Fruit fly (Drosophila melanogaster) whole organism, embryonic: ENCODE measurements around the gene CG7328.

ENCODE experiments used
- Abd-B ChIP-seq: fragments of 200-800 bp; sonication (Bioruptor generic); optimal IDR thresholded peaks from 2 replicates; lab custom pipeline; 2018; ENCODE audit warnings: missing biosample characterization, mild to moderate bottlenecking, missing genetic modification characterization, moderate library complexity
- CG10209 ChIP-seq: fragments of 200-800 bp; sonication (Bioruptor generic); optimal IDR thresholded peaks from 3 replicates; lab custom pipeline; 2017; ENCODE audit warnings: missing biosample characterization, mild to moderate bottlenecking, missing genetic modification characterization, missing genetic modification reagents
- CG1024 ChIP-seq: fragments of 200-800 bp; sonication (Bioruptor generic); IDR thresholded peaks from 2 replicates; pipeline ENCODE4 v1.3.6; 2022; ENCODE audit warnings: missing biosample characterization, missing genetic modification characterization
- CG10654 ChIP-seq: fragments of 200-800 bp; sonication (Bioruptor generic); optimal IDR thresholded peaks from 2 replicates; lab custom pipeline; 2016; ENCODE audit warnings: missing biosample characterization, missing genetic modification characterization
- CG12659 ChIP-seq: fragments of 200-800 bp; sonication (Bioruptor generic); optimal IDR thresholded peaks from 3 replicates; lab custom pipeline; 2017; ENCODE audit warnings: mild to moderate bottlenecking, missing biosample characterization, missing genetic modification reagents, missing genetic modification characterization
- CG13287 ChIP-seq: fragments of 200-800 bp; sonication (Bioruptor generic); IDR thresholded peaks from 2 replicates; pipeline ENCODE4 v1.3.6; 2022; ENCODE audit warnings: missing biosample characterization, missing genetic modification characterization; ENCODE audit not compliant: partially characterized antibody
- CG13296 ChIP-seq: fragments of 200-800 bp; sonication (Bioruptor generic); optimal IDR thresholded peaks from 3 replicates; lab custom pipeline; 2018; ENCODE audit warnings: missing biosample characterization, mild to moderate bottlenecking, missing genetic modification characterization
- CG15269 ChIP-seq: fragments of 200-800 bp; sonication (Bioruptor generic); optimal IDR thresholded peaks from 2 replicates; lab custom pipeline; 2018; ENCODE audit warnings: missing biosample characterization, mild to moderate bottlenecking, missing genetic modification characterization, moderate library complexity
- CG15479 ChIP-seq: fragments of 200-800 bp; sonication (Bioruptor generic); optimal IDR thresholded peaks from 3 replicates; lab custom pipeline; 2019; ENCODE audit warnings: missing biosample characterization, mild to moderate bottlenecking, missing genetic modification characterization, moderate library complexity
- CG16779 ChIP-seq: fragments of 200-800 bp; sonication (Bioruptor generic); IDR thresholded peaks from 2 replicates; pipeline ENCODE4 v1.3.6; 2022; ENCODE audit warnings: missing biosample characterization, missing genetic modification characterization
- CG18764 ChIP-seq: fragments of 200-800 bp; sonication (Bioruptor generic); optimal IDR thresholded peaks from 3 replicates; lab custom pipeline; 2016; ENCODE audit warnings: missing biosample characterization, missing genetic modification characterization
- CG3065 ChIP-seq: fragments of 200-800 bp; sonication (Bioruptor generic); optimal IDR thresholded peaks from 2 replicates; lab custom pipeline; 2016; ENCODE audit warnings: missing biosample characterization, missing genetic modification characterization
- CG31224 ChIP-seq: fragments of 200-800 bp; sonication (Bioruptor generic); IDR thresholded peaks from 2 replicates; pipeline ENCODE4 v1.3.6; 2022; ENCODE audit warnings: missing biosample characterization, missing genetic modification characterization
- CG3847 ChIP-seq: fragments of 200-800 bp; sonication (Bioruptor generic); IDR thresholded peaks from 2 replicates; pipeline ENCODE4 v1.3.6; 2022; ENCODE audit warnings: missing biosample characterization, missing genetic modification characterization
- CG9876 ChIP-seq: fragments of 200-800 bp; sonication (Bioruptor generic); optimal IDR thresholded peaks from 2 replicates; lab custom pipeline; 2016; ENCODE audit warnings: missing biosample characterization, missing genetic modification characterization
- CrebB ChIP-seq: fragments of 200-800 bp; sonication (Bioruptor generic); optimal IDR thresholded peaks from 3 replicates; lab custom pipeline; 2018; ENCODE audit warnings: missing biosample characterization, mild to moderate bottlenecking, missing genetic modification characterization
- GATAe ChIP-seq: fragments of 200-800 bp; sonication (Bioruptor generic); conservative IDR thresholded peaks from 2 replicates; pipeline ENCODE4 v1.3.6; 2022; ENCODE audit warnings: missing biosample characterization, missing genetic modification characterization
- HmgZ ChIP-seq: fragments of 200-800 bp; sonication (Bioruptor generic); optimal IDR thresholded peaks from 2 replicates; lab custom pipeline; 2018; ENCODE audit warnings: missing biosample characterization, mild to moderate bottlenecking, missing genetic modification characterization
- MTF-1 ChIP-seq: fragments of 200-800 bp; sonication (Bioruptor generic); optimal IDR thresholded peaks from 2 replicates; lab custom pipeline; 2018; ENCODE audit warnings: missing biosample characterization, mild to moderate bottlenecking, missing genetic modification characterization, borderline replicate concordance
- Mad ChIP-seq: fragments of 200-800 bp; sonication (Bioruptor generic); optimal IDR thresholded peaks from 2 replicates; lab custom pipeline; 2016; ENCODE audit warnings: missing biosample characterization, missing genetic modification characterization
- Mrtf ChIP-seq: fragments of 200-800 bp; sonication (Bioruptor generic); IDR thresholded peaks from 3 replicates; pipeline ENCODE4 v1.3.6; 2022; ENCODE audit warnings: missing biosample characterization, missing genetic modification characterization
- Nf-YA ChIP-seq: fragments of 200-800 bp; sonication (Bioruptor generic); IDR thresholded peaks from 2 replicates; pipeline ENCODE4 v1.3.6; 2022; ENCODE audit warnings: missing biosample characterization, missing genetic modification characterization
- Nf-YC ChIP-seq: fragments of 200-800 bp; optimal IDR thresholded peaks from 3 replicates; lab custom pipeline; 2019; ENCODE audit warnings: missing biosample characterization, mild to moderate bottlenecking, missing genetic modification characterization, moderate library complexity
- NfI ChIP-seq: fragments of 200-800 bp; sonication (Bioruptor generic); optimal IDR thresholded peaks from 3 replicates; lab custom pipeline; 2018; ENCODE audit warnings: missing biosample characterization, mild to moderate bottlenecking, missing genetic modification characterization, moderate library complexity
- Scr ChIP-seq: fragments of 200-800 bp; sonication (Bioruptor generic); IDR thresholded peaks from 2 replicates; pipeline ENCODE4 v1.3.6; 2022; ENCODE audit warnings: missing biosample characterization, missing genetic modification characterization; ENCODE audit not compliant: partially characterized antibody
- Tbp ChIP-seq: fragments of >200 bp; optimal IDR thresholded peaks from 2 replicates; lab custom pipeline; 2018; ENCODE audit warnings: missing biosample characterization, missing genetic modification characterization
- Xbp1 ChIP-seq: fragments of 200-800 bp; sonication (Bioruptor generic); optimal IDR thresholded peaks from 3 replicates; lab custom pipeline; 2016; ENCODE audit warnings: missing biosample characterization, mild to moderate bottlenecking, missing genetic modification characterization
- ap ChIP-seq: fragments of 200-800 bp; sonication (Bioruptor generic); IDR thresholded peaks from 2 replicates; pipeline ENCODE4 v1.3.6; 2022; ENCODE audit warnings: missing biosample characterization, missing genetic modification characterization
- ash1 ChIP-seq: fragments of 200-800 bp; sonication (Bioruptor generic); optimal IDR thresholded peaks from 2 replicates; lab custom pipeline; 2018; ENCODE audit warnings: missing biosample characterization, mild to moderate bottlenecking, missing genetic modification characterization
- bcd ChIP-seq: fragments of 200-800 bp; sonication (Bioruptor generic); optimal IDR thresholded peaks from 2 replicates; lab custom pipeline; 2017; ENCODE audit warnings: missing biosample characterization, mild to moderate bottlenecking, missing genetic modification characterization
- cg ChIP-seq: fragments of 200-800 bp; sonication (Bioruptor generic); optimal IDR thresholded peaks from 3 replicates; lab custom pipeline; 2019; ENCODE audit warnings: missing biosample characterization, mild to moderate bottlenecking, missing genetic modification characterization, moderate library complexity
- chif ChIP-seq, 2 experiments: fragments of 200-800 bp; sonication (Bioruptor generic); optimal IDR thresholded peaks; 3 replicates each; lab custom pipeline; 2016; ENCODE audit warnings: missing biosample characterization in 2 of 2, missing genetic modification characterization in 2 of 2
- dpn ChIP-seq, 2 experiments: fragments of 200-800 bp; sonication (Bioruptor generic); optimal IDR thresholded peaks; 3 replicates each; lab custom pipeline; 2016; ENCODE audit warnings: missing biosample characterization in 2 of 2, missing genetic modification characterization in 2 of 2
- gro ChIP-seq: fragments of 200-800 bp; sonication (Bioruptor generic); optimal IDR thresholded peaks from 2 replicates; lab custom pipeline; 2016; ENCODE audit warnings: missing biosample characterization, missing genetic modification characterization
- insv ChIP-seq, 2 experiments: fragments of 200-800 bp; sonication (Bioruptor generic); optimal IDR thresholded peaks; 3 replicates each; lab custom pipeline; 2016 to 2018; ENCODE audit warnings: missing biosample characterization in 2 of 2, missing genetic modification characterization in 2 of 2
- inv ChIP-seq: fragments of 200-800 bp; sonication (Bioruptor generic); IDR thresholded peaks from 2 replicates; pipeline ENCODE4 v1.3.6; 2022; ENCODE audit warnings: missing biosample characterization, missing genetic modification characterization; ENCODE audit not compliant: partially characterized antibody
- knrl ChIP-seq: fragments of 200-800 bp; sonication (Bioruptor generic); IDR thresholded peaks from 3 replicates; pipeline ENCODE4 v1.3.6; 2022; ENCODE audit warnings: missing biosample characterization, missing genetic modification characterization; ENCODE audit not compliant: partially characterized antibody
- nerfin-1 ChIP-seq: fragments of 200-800 bp; sonication (Bioruptor generic); optimal IDR thresholded peaks from 3 replicates; lab custom pipeline; 2019; ENCODE audit warnings: missing biosample characterization, mild to moderate bottlenecking, missing genetic modification characterization, moderate library complexity
- sc ChIP-seq, 3 experiments: fragments of >200 bp in 2 of 3; fragments of 200-800 bp in 1 of 3; sonication (Bioruptor generic) in 1 of 3; optimal IDR thresholded peaks; 2 replicates in 2 of 3; 3 replicates in 1 of 3; lab custom pipeline; 2017; ENCODE audit warnings: mild to moderate bottlenecking in 1 of 3, missing biosample characterization in 1 of 3, missing genetic modification characterization in 1 of 3, missing genetic modification reagents in 1 of 3
- schlank ChIP-seq: fragments of 200-800 bp; sonication (Bioruptor generic); optimal IDR thresholded peaks from 2 replicates; lab custom pipeline; 2018; ENCODE audit warnings: missing biosample characterization, mild to moderate bottlenecking, missing genetic modification characterization
- seq ChIP-seq: fragments of 200-800 bp; sonication (Bioruptor generic); IDR thresholded peaks from 2 replicates; pipeline ENCODE4 v1.3.6; 2022; ENCODE audit warnings: missing biosample characterization, missing genetic modification characterization
- slbo ChIP-seq: fragments of 200-800 bp; sonication (Bioruptor generic); IDR thresholded peaks from 2 replicates; pipeline ENCODE4 v1.3.6; 2022; ENCODE audit warnings: missing biosample characterization, missing genetic modification characterization
- so ChIP-seq: fragments of 200-800 bp; sonication (Bioruptor generic); IDR thresholded peaks from 3 replicates; pipeline ENCODE4 v1.3.6; 2022; ENCODE audit warnings: missing biosample characterization, missing genetic modification characterization
- sug ChIP-seq: fragments of 200-800 bp; optimal IDR thresholded peaks from 2 replicates; lab custom pipeline; 2019; ENCODE audit warnings: missing biosample characterization, mild to moderate bottlenecking, missing genetic modification characterization, moderate library complexity
- trem ChIP-seq: fragments of 200-800 bp; optimal IDR thresholded peaks from 3 replicates; lab custom pipeline; 2019; ENCODE audit warnings: missing biosample characterization, mild to moderate bottlenecking, missing genetic modification characterization, moderate library complexity
- ttk ChIP-seq: fragments of 200-800 bp; sonication (Bioruptor generic); IDR thresholded peaks from 2 replicates; pipeline ENCODE4 v2.1.2; 2022; ENCODE audit warnings: missing biosample characterization, missing genetic modification characterization
- tx ChIP-seq: fragments of 200-800 bp; sonication (Bioruptor generic); optimal IDR thresholded peaks from 2 replicates; lab custom pipeline; 2016; ENCODE audit warnings: missing biosample characterization, missing genetic modification characterization
- yki ChIP-seq: fragments of >200 bp; optimal IDR thresholded peaks from 3 replicates; lab custom pipeline; 2018
- zen ChIP-seq: fragments of 200-800 bp; sonication (Bioruptor generic); optimal IDR thresholded peaks from 3 replicates; lab custom pipeline; 2018; ENCODE audit warnings: missing biosample characterization, mild to moderate bottlenecking, missing genetic modification characterization, moderate library complexity

Gene CG7328

DNA sequence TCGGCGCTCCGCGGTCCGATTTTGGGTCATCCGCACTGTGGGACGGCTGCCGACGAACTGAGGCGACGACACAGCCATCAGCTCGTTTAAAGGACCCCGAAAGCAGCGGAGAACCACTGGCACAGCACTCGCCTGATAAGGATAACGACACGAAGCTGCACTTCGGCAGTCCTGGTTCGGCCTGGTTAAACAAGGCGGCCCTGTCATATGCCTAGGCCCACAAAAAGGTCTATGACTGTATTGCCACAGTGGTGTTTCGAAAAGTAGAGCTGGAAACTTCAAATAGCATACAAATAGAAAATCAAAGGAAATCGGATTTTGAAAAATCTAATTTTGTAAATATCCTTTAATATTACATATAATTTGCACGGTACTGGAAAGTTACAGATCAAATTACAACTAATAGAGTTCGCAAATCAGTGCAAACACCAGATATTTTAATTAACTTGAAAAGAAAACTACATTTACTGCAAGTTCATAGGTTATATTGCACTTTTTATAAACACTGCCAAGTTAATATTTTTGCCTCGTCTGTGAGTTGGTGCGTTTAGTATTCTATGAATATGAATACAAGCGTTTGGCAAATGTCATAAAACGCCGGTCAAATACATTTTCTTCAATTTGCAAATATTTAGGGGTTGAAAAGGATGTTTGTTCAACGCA lies 44.9 kb upstream of the CG7328 start (continued):
- TF ChIP-seq cg: no peak
- peak; percentile 62 for TF ChIP-seq CG15269 (tag; lab: Kevin White, UChicago)
- no peak for TF ChIP-seq Tbp (GFP tag; lab: Kevin White, UChicago)
- no peak for TF ChIP-seq chif (GFP tag; optimal IDR thresholded peaks at IDR 0.05; lab: Kevin White, UChicago)
- no peak for TF ChIP-seq nerfin-1
- peak; percentile 20 for TF ChIP-seq sug (tag; lab: Kevin White, UChicago)
- TF ChIP-seq so (GFP tag; lab: Robert Waterston, UW): no peak; the same call in 2 of the 3 replicates
- peak; percentile 22 to 59 for TF ChIP-seq dpn (GFP tag; optimal IDR thresholded peaks at IDR 0.05; lab: Kevin White, UChicago)
- no peak for TF ChIP-seq CrebB (tag; lab: Kevin White, UChicago)
- TF ChIP-seq CG12659 (GFP tag; lab: Kevin White, UChicago): peak; percentile 56
- TF ChIP-seq ttk (GFP tag; lab: Robert Waterston, UW): no peak
- peak; percentile 26; the same call in 1 of the 2 replicates for TF ChIP-seq CG3847 (GFP tag; lab: Robert Waterston, UW)
- peak; percentile 64 for TF ChIP-seq bcd
- TF ChIP-seq GATAe (GFP tag; lab: Robert Waterston, UW): no peak
- TF ChIP-seq ap (GFP tag; lab: Robert Waterston, UW): no peak
- peak; percentile 33 for TF ChIP-seq HmgZ (tag; lab: Kevin White, UChicago)
- TF ChIP-seq Abd-B (GFP tag; lab: Kevin White, UChicago): no peak
- TF ChIP-seq CG15479 (GFP tag; lab: Kevin White, UChicago): no peak
- peak; percentile 45 for TF ChIP-seq CG13296 (GFP tag; lab: Kevin White, UChicago)
- peak; percentile 56 for TF ChIP-seq seq (GFP tag; lab: Robert Waterston, UW)
- TF ChIP-seq zen (tag; lab: Kevin White, UChicago): no peak
- TF ChIP-seq MTF-1 (GFP tag; lab: Kevin White, UChicago): no peak
- peak; percentile 78 for TF ChIP-seq slbo (GFP tag; lab: Robert Waterston, UW)
- no peak for TF ChIP-seq Mrtf
- no peak for TF ChIP-seq sc (optimal IDR thresholded peaks at IDR 0.05; lab: Kevin White, UChicago)
- peak; percentile 4 for TF ChIP-seq sc (GFP tag; optimal IDR thresholded peaks at IDR 0.05; lab: Kevin White, UChicago)
- TF ChIP-seq CG9876 (GFP tag; lab: Kevin White, UChicago): peak; percentile 12
- no peak for TF ChIP-seq CG3065
- TF ChIP-seq CG18764 (GFP tag; lab: Kevin White, UChicago): no peak
- TF ChIP-seq CG16779 (GFP tag; lab: Robert Waterston, UW): 0 out of 2 replicates have a peak, but pooled peaks have one; percentile 40
- no peak for TF ChIP-seq gro
- TF ChIP-seq knrl (GFP tag; lab: Robert Waterston, UW): no peak
- TF ChIP-seq ash1 (GFP tag; lab: Kevin White, UChicago): no peak
- TF ChIP-seq Xbp1: peak; percentile 64
- TF ChIP-seq Nf-YC (tag; lab: Kevin White, UChicago): no peak
- no peak for TF ChIP-seq CG10654 (GFP tag; lab: Kevin White, UChicago)
- no peak for TF ChIP-seq insv (GFP tag; optimal IDR thresholded peaks at IDR 0.05; lab: Kevin White, UChicago)
- peak; percentile 16 for TF ChIP-seq tx
- TF ChIP-seq Nf-YA (GFP tag; lab: Robert Waterston, UW): no peak
- no peak for TF ChIP-seq Mad (GFP tag; lab: Kevin White, UChicago)
- no peak for TF ChIP-seq CG1024
- no peak for TF ChIP-seq inv (GFP tag; lab: Robert Waterston, UW)
- TF ChIP-seq trem (tag; lab: Kevin White, UChicago): no peak
- TF ChIP-seq yki (lab: Kevin White, UChicago): no peak
- TF ChIP-seq CG31224 (GFP tag; lab: Robert Waterston, UW): no peak
- peak; percentile 10 for TF ChIP-seq schlank
- peak; percentile 76 for TF ChIP-seq NfI
- TF ChIP-seq Scr: no peak
- TF ChIP-seq CG10209 (GFP tag; lab: Kevin White, UChicago): peak; percentile 67
- TF ChIP-seq CG13287 (GFP tag; lab: Robert Waterston, UW): no peak
